Fruit fly (Drosophila melanogaster) whole organism, wandering third instar larva: Measurements from ENCODE around the gene TrxT.

Experiments
- Dfd ChIP-seq: fragments of >200 bp; optimal IDR thresholded peaks from 2 replicates; lab custom pipeline; 2017; ENCODE audit warnings: missing biosample characterization, missing genetic modification characterization
- brk ChIP-seq: fragments of 200-800 bp; sonication (Bioruptor generic); optimal IDR thresholded peaks from 2 replicates; lab custom pipeline; 2016; ENCODE audit warnings: missing biosample characterization, mild to moderate bottlenecking, missing genetic modification characterization

dm6 chrX:5286513-5286912, 25.2 kb downstream of the TrxT start:
- TF ChIP-seq Dfd (GFP tag; lab: Kevin White, UChicago) (no peak), brk (GFP tag; lab: Kevin White, UChicago) (no peak)
